Fruit fly (Drosophila melanogaster) whole organism, prepupa: ENCODE results near the gene CG42307.

ENCODE experiments used
- Blimp-1 ChIP-seq: fragments of 200-800 bp; sonication (Bioruptor generic); optimal IDR thresholded peaks from 3 replicates; lab custom pipeline; 2017; ENCODE audit warnings: missing biosample characterization, missing genetic modification characterization, mild to moderate bottlenecking, moderate library complexity, missing genetic modification reagents
- CG10631 ChIP-seq: fragments of 200-800 bp; sonication (Bioruptor generic); optimal IDR thresholded peaks from 2 replicates; lab custom pipeline; 2016; ENCODE audit warnings: missing biosample characterization, missing genetic modification characterization
- CG10669 ChIP-seq: fragments of 200-800 bp; sonication (Bioruptor generic); optimal IDR thresholded peaks from 3 replicates; lab custom pipeline; 2018; ENCODE audit warnings: missing biosample characterization, mild to moderate bottlenecking, missing genetic modification characterization, moderate library complexity
- CG11294 ChIP-seq: fragments of 200-800 bp; sonication (Bioruptor generic); IDR thresholded peaks from 2 replicates; pipeline ENCODE4 v1.3.6; 2022; ENCODE audit warnings: missing biosample characterization, missing genetic modification characterization
- CG11762 ChIP-seq: fragments of 200-800 bp; sonication (Bioruptor generic); optimal IDR thresholded peaks from 3 replicates; lab custom pipeline; 2016; ENCODE audit warnings: missing biosample characterization, missing genetic modification characterization; ENCODE audit not compliant: insufficient read depth
- CG11902 ChIP-seq: fragments of 200-800 bp; sonication (Bioruptor generic); optimal IDR thresholded peaks from 3 replicates; lab custom pipeline; 2016; ENCODE audit warnings: missing biosample characterization, missing genetic modification characterization
- CG1621 ChIP-seq: fragments of 200-800 bp; sonication (Bioruptor generic); optimal IDR thresholded peaks from 3 replicates; lab custom pipeline; 2018; ENCODE audit warnings: missing biosample characterization, mild to moderate bottlenecking, missing genetic modification characterization
- CG16779 ChIP-seq: fragments of 200-800 bp; sonication (Bioruptor generic); optimal IDR thresholded peaks from 3 replicates; lab custom pipeline; 2017; ENCODE audit warnings: missing biosample characterization, mild to moderate bottlenecking, missing genetic modification characterization
- CG3032 ChIP-seq: fragments of 200-800 bp; optimal IDR thresholded peaks from 2 replicates; lab custom pipeline; 2019; ENCODE audit warnings: missing biosample characterization, mild to moderate bottlenecking, missing genetic modification characterization, moderate library complexity
- CG31627 ChIP-seq: fragments of 200-800 bp; sonication (Bioruptor generic); optimal IDR thresholded peaks from 3 replicates; lab custom pipeline; 2016; ENCODE audit warnings: missing biosample characterization, missing genetic modification characterization
- CG32006 ChIP-seq: fragments of 200-800 bp; sonication (Bioruptor generic); optimal IDR thresholded peaks from 3 replicates; lab custom pipeline; 2017; ENCODE audit warnings: missing biosample characterization, mild to moderate bottlenecking, missing genetic modification characterization
- CG34406 ChIP-seq: fragments of 200-800 bp; sonication (Bioruptor generic); optimal IDR thresholded peaks from 3 replicates; lab custom pipeline; 2016; ENCODE audit warnings: missing biosample characterization, missing genetic modification characterization
- CG3919 ChIP-seq: fragments of 200-800 bp; sonication (Bioruptor generic); optimal IDR thresholded peaks from 3 replicates; lab custom pipeline; 2016; ENCODE audit warnings: missing biosample characterization, missing genetic modification characterization
- CG4318 ChIP-seq: fragments of 200-800 bp; sonication (Bioruptor generic); optimal IDR thresholded peaks from 3 replicates; lab custom pipeline; 2017; ENCODE audit warnings: missing biosample characterization, mild to moderate bottlenecking, missing genetic modification characterization
- CG6163 ChIP-seq: fragments of 200-800 bp; sonication (Bioruptor generic); IDR thresholded peaks from 3 replicates; pipeline ENCODE4 v1.3.6; 2022; ENCODE audit warnings: missing biosample characterization, missing genetic modification characterization
- CG6276 ChIP-seq: fragments of 200-800 bp; sonication (Bioruptor generic); optimal IDR thresholded peaks from 2 replicates; lab custom pipeline; 2017; ENCODE audit warnings: missing biosample characterization, mild to moderate bottlenecking, missing genetic modification characterization
- CG6792 ChIP-seq: fragments of 200-800 bp; sonication (Bioruptor generic); optimal IDR thresholded peaks from 3 replicates; lab custom pipeline; 2016; ENCODE audit warnings: missing biosample characterization, missing genetic modification characterization
- CG6808 ChIP-seq: fragments of 200-800 bp; sonication (Bioruptor generic); optimal IDR thresholded peaks from 3 replicates; lab custom pipeline; 2017; ENCODE audit warnings: missing biosample characterization, missing genetic modification characterization, mild to moderate bottlenecking, moderate library complexity, missing genetic modification reagents
- CG6854 ChIP-seq: fragments of 200-800 bp; sonication (Bioruptor generic); optimal IDR thresholded peaks from 2 replicates; lab custom pipeline; 2017; ENCODE audit warnings: missing biosample characterization, mild to moderate bottlenecking, missing genetic modification characterization
- CG7368 ChIP-seq: fragments of 200-800 bp; sonication (Bioruptor generic); optimal IDR thresholded peaks from 3 replicates; lab custom pipeline; 2016; ENCODE audit warnings: missing biosample characterization, missing genetic modification characterization
- CG8119 ChIP-seq: fragments of 200-800 bp; sonication (Bioruptor generic); IDR thresholded peaks from 3 replicates; pipeline ENCODE4 v1.3.6; 2022; ENCODE audit warnings: missing biosample characterization, missing genetic modification characterization
- CG8319 ChIP-seq: fragments of 200-800 bp; sonication (Bioruptor generic); optimal IDR thresholded peaks from 3 replicates; lab custom pipeline; 2016; ENCODE audit warnings: missing biosample characterization, missing genetic modification characterization
- CG8632 ChIP-seq: fragments of 200-800 bp; sonication (Bioruptor generic); optimal IDR thresholded peaks from 3 replicates; lab custom pipeline; 2016; ENCODE audit warnings: missing biosample characterization, missing genetic modification characterization
- Eip78C ChIP-seq: fragments of 200-800 bp; sonication (Bioruptor generic); peaks from one replicate; lab custom pipeline; 2016; ENCODE audit warnings: missing biosample characterization, missing genetic modification characterization
- Ets21C ChIP-seq: fragments of 200-800 bp; sonication (Bioruptor generic); optimal IDR thresholded peaks from 3 replicates; lab custom pipeline; 2016; ENCODE audit warnings: missing biosample characterization, missing genetic modification characterization
- Ets96B ChIP-seq: fragments of 200-800 bp; optimal IDR thresholded peaks from 2 replicates; lab custom pipeline; 2019; ENCODE audit warnings: missing biosample characterization, mild to moderate bottlenecking, missing genetic modification characterization, moderate library complexity
- Gug ChIP-seq: fragments of 200-800 bp; sonication (Bioruptor generic); IDR thresholded peaks from 2 replicates; pipeline ENCODE4 v1.3.6; 2022; ENCODE audit warnings: missing biosample characterization, missing genetic modification characterization
- Hr38 ChIP-seq: sonication (Bioruptor generic); optimal IDR thresholded peaks from 2 replicates; lab custom pipeline; 2016; ENCODE audit warnings: missing biosample characterization, missing genetic modification characterization
- Hr39 ChIP-seq: fragments of 200-800 bp; sonication (Bioruptor generic); optimal IDR thresholded peaks from 2 replicates; lab custom pipeline; 2016; ENCODE audit warnings: missing biosample characterization, missing genetic modification characterization
- Met ChIP-seq: fragments of 200-800 bp; sonication (Bioruptor generic); optimal IDR thresholded peaks from 3 replicates; lab custom pipeline; 2016; ENCODE audit warnings: missing biosample characterization, missing genetic modification characterization
- Smox ChIP-seq: fragments of 200-800 bp; sonication (Bioruptor generic); optimal IDR thresholded peaks from 3 replicates; lab custom pipeline; 2016; ENCODE audit warnings: missing biosample characterization, missing genetic modification characterization
- Sox102F ChIP-seq: fragments of 200-800 bp; sonication (Bioruptor generic); optimal IDR thresholded peaks from 2 replicates; lab custom pipeline; 2016; ENCODE audit warnings: missing biosample characterization, mild to moderate bottlenecking, missing genetic modification characterization
- Sox14 ChIP-seq: fragments of 200-800 bp; sonication (Bioruptor generic); optimal IDR thresholded peaks from 3 replicates; lab custom pipeline; 2016; ENCODE audit warnings: missing biosample characterization, missing genetic modification characterization
- Sox15 ChIP-seq: fragments of 200-800 bp; sonication (Bioruptor generic); optimal IDR thresholded peaks from 3 replicates; lab custom pipeline; 2016; ENCODE audit warnings: missing biosample characterization, missing genetic modification characterization
- achi ChIP-seq: fragments of 200-800 bp; sonication (Bioruptor generic); optimal IDR thresholded peaks from 3 replicates; lab custom pipeline; 2016; ENCODE audit warnings: missing biosample characterization, missing genetic modification characterization
- cyc ChIP-seq: fragments of 200-800 bp; sonication (Bioruptor generic); optimal IDR thresholded peaks from 3 replicates; lab custom pipeline; 2016; ENCODE audit warnings: missing biosample characterization, missing genetic modification characterization
- dac ChIP-seq: fragments of 200-800 bp; sonication (Bioruptor generic); optimal IDR thresholded peaks from 2 replicates; lab custom pipeline; 2017; ENCODE audit warnings: missing biosample characterization, mild to moderate bottlenecking, missing genetic modification characterization
- eg ChIP-seq: fragments of 200-800 bp; sonication (Bioruptor generic); IDR thresholded peaks from 3 replicates; pipeline ENCODE4 v1.3.6; 2022; ENCODE audit warnings: missing biosample characterization, missing genetic modification characterization
- esn ChIP-seq: fragments of 200-800 bp; sonication (Bioruptor generic); optimal IDR thresholded peaks from 2 replicates; lab custom pipeline; 2016; ENCODE audit warnings: missing biosample characterization, mild to moderate bottlenecking, missing genetic modification characterization, moderate library complexity
- fd59A ChIP-seq: fragments of 200-800 bp; sonication (Bioruptor generic); optimal IDR thresholded peaks from 2 replicates; lab custom pipeline; 2017; ENCODE audit warnings: missing biosample characterization, mild to moderate bottlenecking, missing genetic modification characterization, missing genetic modification reagents
- lz ChIP-seq: fragments of 200-800 bp; sonication (Bioruptor generic); optimal IDR thresholded peaks from 3 replicates; lab custom pipeline; 2016; ENCODE audit warnings: missing biosample characterization, missing genetic modification characterization
- net ChIP-seq: fragments of 200-800 bp; sonication (Bioruptor generic); optimal IDR thresholded peaks from 3 replicates; lab custom pipeline; 2016; ENCODE audit warnings: missing biosample characterization, missing genetic modification characterization
- salr ChIP-seq, 2 experiments: fragments of 200-800 bp; sonication (Bioruptor generic); optimal IDR thresholded peaks; 3 replicates each; lab custom pipeline; 2016 to 2018; ENCODE audit warnings: missing biosample characterization in 2 of 2, missing genetic modification characterization in 2 of 2, mild to moderate bottlenecking in 1 of 2
- spab ChIP-seq: fragments of 200-800 bp; sonication (Bioruptor generic); optimal IDR thresholded peaks from 2 replicates; lab custom pipeline; 2017; ENCODE audit warnings: missing biosample characterization, mild to moderate bottlenecking, missing genetic modification characterization, missing genetic modification reagents
- ss ChIP-seq, 2 experiments: fragments of 200-800 bp; sonication (Bioruptor generic); optimal IDR thresholded peaks; 2 replicates in 1 of 2; 3 replicates in 1 of 2; lab custom pipeline; 2017 to 2018; ENCODE audit warnings: mild to moderate bottlenecking in 2 of 2, missing biosample characterization in 2 of 2, missing genetic modification characterization in 2 of 2, moderate library complexity in 1 of 2
- svp ChIP-seq: fragments of 200-800 bp; sonication (Bioruptor generic); peaks from one replicate; lab custom pipeline; 2016; ENCODE audit warnings: missing biosample characterization, missing genetic modification characterization
- topi ChIP-seq: fragments of 200-800 bp; sonication (Bioruptor generic); optimal IDR thresholded peaks from 3 replicates; lab custom pipeline; 2016; ENCODE audit warnings: missing biosample characterization, missing genetic modification characterization
- vri ChIP-seq: fragments of 200-800 bp; sonication (Bioruptor generic); optimal IDR thresholded peaks from 3 replicates; lab custom pipeline; 2016; ENCODE audit warnings: missing biosample characterization, mild to moderate bottlenecking, missing genetic modification characterization

Gene CG42307

dm6 chr3L:7314133-7314532 lies 14.8 kb upstream of the CG42307 start:
- TF ChIP-seq CG6276 (GFP tag; lab: Kevin White, UChicago) (no peak), Smox (GFP tag; lab: Kevin White, UChicago) (no peak), CG16779 (tag; lab: Kevin White, UChicago) (no peak), Met (no peak), CG8319 (GFP tag; lab: Kevin White, UChicago) (no peak), fd59A (no peak), CG32006 (no peak), CG10669 (GFP tag; lab: Kevin White, UChicago) (no peak), CG6808 (no peak), dac (no peak), CG7368 (no peak), Hr38 (GFP tag; lab: Kevin White, UChicago) (no peak), lz (no peak), spab (GFP tag; lab: Kevin White, UChicago) (no peak), CG3919 (GFP tag; lab: Kevin White, UChicago) (no peak)
- TF ChIP-seq, all 60 proteins: peak for 0

dm6 chr3L:7319768-7320167 lies 9.2 kb upstream of the CG42307 start, which contains the start of gene CG8607:
CG8607 (plus strand) TSS chr3L:7320068.
- TF ChIP-seq CG32006 = no peak
- no peak for TF ChIP-seq Ets96B (tag; lab: Kevin White, UChicago)
- TF ChIP-seq dac = no peak
- TF ChIP-seq topi = no peak
- no peak for TF ChIP-seq Hr38 (GFP tag; lab: Kevin White, UChicago)
- TF ChIP-seq CG8632 (GFP tag; lab: Kevin White, UChicago) = no peak
- TF ChIP-seq ss (GFP tag; optimal IDR thresholded peaks at IDR 0.05; lab: Kevin White, UChicago) = no peak
- no peak for TF ChIP-seq CG6163 (GFP tag; lab: Robert Waterston, UW)

DNA sequence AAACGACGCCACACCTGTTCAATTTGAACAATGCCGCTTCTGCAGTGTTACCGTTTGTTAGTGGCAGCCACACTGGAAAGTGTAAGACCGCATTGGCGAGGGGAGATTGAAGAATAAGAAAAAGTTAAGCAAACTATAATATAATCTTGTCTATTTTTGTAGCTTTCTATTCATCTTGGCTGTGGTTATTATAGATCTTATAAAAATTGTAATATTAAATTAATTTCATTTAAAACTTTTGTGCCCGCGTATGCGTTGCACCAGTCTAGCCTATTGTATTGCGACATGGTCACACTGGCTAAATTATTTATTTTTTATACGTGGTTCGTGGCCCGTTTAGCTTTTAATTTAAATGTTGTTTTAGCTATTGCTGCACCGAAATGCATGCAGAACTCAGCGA lies 5.6 kb upstream of the CG42307 start, which contains the start of the genes RhoGEF4 and Rint1:
Gene RhoGEF4, minus strand, starts transcription at position 64 of the 400 bp plus-strand sequence.
Gene Rint1, plus strand, starts transcription at position 272 of the 400 bp plus-strand sequence.
- TF ChIP-seq Gug (GFP tag; lab: Robert Waterston, UW) (peak; percentile 60), CG3919 (GFP tag; lab: Kevin White, UChicago) (peak; percentile 40), net (GFP tag; lab: Kevin White, UChicago) (peak; percentile 16), CG8319 (GFP tag; lab: Kevin White, UChicago) (no peak), Hr39 (GFP tag; lab: Kevin White, UChicago) (peak; percentile 57), topi (no peak), lz (peak; percentile 60), Ets21C (GFP tag; lab: Kevin White, UChicago) (no peak), Blimp-1 (GFP tag; lab: Kevin White, UChicago) (no peak), CG6163 (GFP tag; lab: Robert Waterston, UW) (peak; percentile 55; the same call in 1 of the 3 replicates), CG8119 (GFP tag; lab: Robert Waterston, UW) (no peak), Eip78C (GFP tag; lab: Kevin White, UChicago) (peak; percentile 76), CG3032 (tag; lab: Kevin White, UChicago) (peak; percentile 58), eg (peak; percentile 52; the same call in 2 of the 3 replicates), svp (GFP tag; lab: Kevin White, UChicago) (no peak), vri (GFP tag; lab: Kevin White, UChicago) (no peak), ss (GFP tag; optimal IDR thresholded peaks at IDR 0.05; lab: Kevin White, UChicago) (no peak), CG1621 (tag; lab: Kevin White, UChicago) (peak; percentile 1), Sox14 (GFP tag; lab: Kevin White, UChicago) (peak; percentile 61), salr (GFP tag; optimal IDR thresholded peaks at IDR 0.05; lab: Kevin White, UChicago) (no peak), CG6792 (GFP tag; lab: Kevin White, UChicago) (peak; percentile 10), achi (peak; percentile 39), CG11902 (GFP tag; lab: Kevin White, UChicago) (peak; percentile 44), spab (GFP tag; lab: Kevin White, UChicago) (no peak), CG4318 (GFP tag; lab: Kevin White, UChicago) (no peak), esn (GFP tag; lab: Kevin White, UChicago) (peak; percentile 54), cyc (GFP tag; lab: Kevin White, UChicago) (peak; percentile 64), Sox15 (GFP tag; lab: Kevin White, UChicago) (peak; percentile 45), CG11294 (GFP tag; lab: Robert Waterston, UW) (no peak), CG6854 (no peak), CG10631 (GFP tag; lab: Kevin White, UChicago) (no peak), CG11762 (no peak), Met (no peak), CG34406 (GFP tag; lab: Kevin White, UChicago) (peak; percentile 32), Sox102F (GFP tag; lab: Kevin White, UChicago) (no peak), CG31627 (GFP tag; lab: Kevin White, UChicago) (peak; percentile 63), CG6808 (no peak), Ets96B (tag; lab: Kevin White, UChicago) (peak; percentile 33)
